Fruit fly (Drosophila melanogaster) whole organism, embryonic: ENCODE data around the gene trbl.

ENCODE experiments used
- Atf6 ChIP-seq: fragments of 200-800 bp; sonication (Bioruptor generic); IDR thresholded peaks from 2 replicates; pipeline ENCODE4 v1.3.6; 2022; ENCODE audit warnings: missing biosample characterization, missing genetic modification characterization
- C15 ChIP-seq: fragments of 200-800 bp; sonication (Bioruptor generic); IDR thresholded peaks from 3 replicates; pipeline ENCODE4 v1.3.6; 2022; ENCODE audit warnings: missing biosample characterization, missing genetic modification characterization
- CG10147 ChIP-seq: fragments of 200-800 bp; sonication (Bioruptor generic); optimal IDR thresholded peaks from 2 replicates; lab custom pipeline; 2019; ENCODE audit warnings: missing biosample characterization, mild to moderate bottlenecking, missing genetic modification characterization, moderate library complexity
- CG1024 ChIP-seq: fragments of 200-800 bp; sonication (Bioruptor generic); IDR thresholded peaks from 2 replicates; pipeline ENCODE4 v1.3.6; 2022; ENCODE audit warnings: missing biosample characterization, missing genetic modification characterization
- CG10543 ChIP-seq: fragments of 200-800 bp; sonication (Bioruptor generic); optimal IDR thresholded peaks from 3 replicates; lab custom pipeline; 2017; ENCODE audit warnings: missing biosample characterization, mild to moderate bottlenecking, missing genetic modification characterization, moderate library complexity
- CG10979 ChIP-seq: fragments of 200-800 bp; sonication (Bioruptor generic); optimal IDR thresholded peaks from 2 replicates; lab custom pipeline; 2018; ENCODE audit warnings: missing biosample characterization, mild to moderate bottlenecking, missing genetic modification characterization, moderate library complexity
- CG13287 ChIP-seq: fragments of 200-800 bp; sonication (Bioruptor generic); IDR thresholded peaks from 2 replicates; pipeline ENCODE4 v1.3.6; 2022; ENCODE audit warnings: missing biosample characterization, missing genetic modification characterization; ENCODE audit not compliant: partially characterized antibody
- CG14050 ChIP-seq: fragments of 200-800 bp; sonication (Bioruptor generic); IDR thresholded peaks from 3 replicates; pipeline ENCODE4 v1.3.6; 2022; ENCODE audit warnings: missing biosample characterization, missing genetic modification characterization
- CG14441 ChIP-seq: fragments of 200-800 bp; sonication (Bioruptor generic); IDR thresholded peaks from 2 replicates; pipeline ENCODE4 v1.3.6; 2022; ENCODE audit warnings: missing biosample characterization, missing genetic modification characterization
- CG14860 ChIP-seq: fragments of 200-800 bp; sonication (Bioruptor generic); IDR thresholded peaks from 3 replicates; pipeline ENCODE4 v1.3.6; 2022; ENCODE audit warnings: missing biosample characterization, missing genetic modification characterization; ENCODE audit not compliant: partially characterized antibody
- CG15696 ChIP-seq: fragments of 200-800 bp; sonication (Bioruptor generic); optimal IDR thresholded peaks from 2 replicates; lab custom pipeline; 2019; ENCODE audit warnings: missing biosample characterization, mild to moderate bottlenecking, missing genetic modification characterization, moderate library complexity
- CG17385 ChIP-seq: fragments of 200-800 bp; sonication (Bioruptor generic); optimal IDR thresholded peaks from 3 replicates; lab custom pipeline; 2018; ENCODE audit warnings: missing biosample characterization, mild to moderate bottlenecking, missing genetic modification characterization
- CG17802 ChIP-seq: fragments of 200-800 bp; sonication (Bioruptor generic); optimal IDR thresholded peaks from 2 replicates; lab custom pipeline; 2018; ENCODE audit warnings: missing biosample characterization, mild to moderate bottlenecking, missing genetic modification characterization, moderate library complexity
- CG30403 ChIP-seq: fragments of 200-800 bp; sonication (Bioruptor generic); optimal IDR thresholded peaks from 3 replicates; lab custom pipeline; 2016; ENCODE audit warnings: missing biosample characterization, missing genetic modification characterization
- CG30431 ChIP-seq: fragments of 200-800 bp; sonication (Bioruptor generic); optimal IDR thresholded peaks from 2 replicates; lab custom pipeline; 2017; ENCODE audit warnings: missing biosample characterization, missing genetic modification characterization
- CG31441 ChIP-seq: fragments of 200-800 bp; sonication (Bioruptor generic); IDR thresholded peaks from 2 replicates; pipeline ENCODE4 v1.3.6; 2022; ENCODE audit warnings: missing biosample characterization, missing genetic modification characterization
- CG4282 ChIP-seq: fragments of 200-800 bp; sonication (Bioruptor generic); optimal IDR thresholded peaks from 2 replicates; lab custom pipeline; 2016; ENCODE audit warnings: missing biosample characterization, missing genetic modification characterization
- CG4424 ChIP-seq: fragments of 200-800 bp; sonication (Bioruptor generic); optimal IDR thresholded peaks from 3 replicates; lab custom pipeline; 2016; ENCODE audit warnings: missing biosample characterization, missing genetic modification characterization
- CG6689 ChIP-seq: fragments of 200-800 bp; sonication (Bioruptor generic); IDR thresholded peaks from 2 replicates; pipeline ENCODE4 v1.3.6; 2022; ENCODE audit warnings: missing biosample characterization, missing genetic modification characterization
- CG8290 ChIP-seq, 3 experiments: fragments of 200-800 bp; sonication (Bioruptor generic); optimal IDR thresholded peaks; 2 replicates each; lab custom pipeline; 2016 to 2019; ENCODE audit warnings: missing biosample characterization in 3 of 3, missing genetic modification characterization in 3 of 3, mild to moderate bottlenecking in 2 of 3, moderate library complexity in 1 of 3
- CG9215 ChIP-seq: fragments of 200-800 bp; sonication (Bioruptor generic); IDR thresholded peaks from 2 replicates; pipeline ENCODE4 v1.3.6; 2022; ENCODE audit warnings: missing biosample characterization, missing genetic modification characterization
- Dip2 ChIP-seq: fragments of 200-800 bp; sonication (Bioruptor generic); IDR thresholded peaks from 2 replicates; pipeline ENCODE4 v1.3.6; 2022; ENCODE audit warnings: missing biosample characterization, missing genetic modification characterization
- MTF-1 ChIP-seq: fragments of 200-800 bp; sonication (Bioruptor generic); optimal IDR thresholded peaks from 2 replicates; lab custom pipeline; 2018; ENCODE audit warnings: missing biosample characterization, mild to moderate bottlenecking, missing genetic modification characterization, borderline replicate concordance
- Mes4 ChIP-seq: fragments of 200-800 bp; sonication (Bioruptor generic); optimal IDR thresholded peaks from 2 replicates; lab custom pipeline; 2016; ENCODE audit warnings: missing biosample characterization, missing genetic modification characterization
- NC2β ChIP-seq: fragments of 200-800 bp; sonication (Bioruptor generic); optimal IDR thresholded peaks from 2 replicates; lab custom pipeline; 2016; ENCODE audit warnings: missing biosample characterization, missing genetic modification characterization
- Sin3A ChIP-seq: fragments of >200 bp; optimal IDR thresholded peaks from 2 replicates; lab custom pipeline; 2018
- Sry-β ChIP-seq: fragments of 200-800 bp; sonication (Bioruptor generic); optimal IDR thresholded peaks from 2 replicates; lab custom pipeline; 2018; ENCODE audit warnings: missing biosample characterization, mild to moderate bottlenecking, missing genetic modification characterization, moderate library complexity
- Stat92E ChIP-seq, 3 experiments: fragments of >200 bp in 2 of 3; fragments of 200-800 bp in 1 of 3; sonication (Bioruptor generic) in 1 of 3; optimal IDR thresholded peaks; 2 replicates each; lab custom pipeline; 2017 to 2019; ENCODE audit warnings: missing biosample characterization in 3 of 3, missing genetic modification characterization in 3 of 3, mild to moderate bottlenecking in 1 of 3, moderate library complexity in 1 of 3
- amos ChIP-seq: fragments of 200-800 bp; sonication (Bioruptor generic); IDR thresholded peaks from 2 replicates; pipeline ENCODE4 v1.3.6; 2022; ENCODE audit warnings: missing biosample characterization, missing genetic modification characterization; ENCODE audit not compliant: partially characterized antibody
- bowl ChIP-seq: fragments of 200-800 bp; sonication (Bioruptor generic); IDR thresholded peaks from 2 replicates; pipeline ENCODE4 v1.3.6; 2022; ENCODE audit warnings: missing biosample characterization, missing genetic modification characterization
- chinmo ChIP-seq: fragments of 200-800 bp; sonication (Bioruptor generic); IDR thresholded peaks from 4 replicates; pipeline ENCODE4 v1.3.6; 2022; ENCODE audit warnings: missing biosample characterization, missing genetic modification characterization; ENCODE audit not compliant: partially characterized antibody
- crc ChIP-seq: fragments of 200-800 bp; sonication (Bioruptor generic); optimal IDR thresholded peaks from 2 replicates; lab custom pipeline; 2016; ENCODE audit warnings: missing biosample characterization, missing genetic modification characterization
- cwo ChIP-seq: fragments of 200-800 bp; sonication (Bioruptor generic); optimal IDR thresholded peaks from 3 replicates; lab custom pipeline; 2017; ENCODE audit warnings: missing biosample characterization, missing genetic modification characterization, mild to moderate bottlenecking, moderate library complexity, missing genetic modification reagents
- dysf ChIP-seq: fragments of 200-800 bp; sonication (Bioruptor generic); IDR thresholded peaks from 3 replicates; pipeline ENCODE4 v1.3.6; 2022; ENCODE audit warnings: missing biosample characterization, missing genetic modification characterization
- fd102C ChIP-seq: fragments of 200-800 bp; sonication (Bioruptor generic); optimal IDR thresholded peaks from 2 replicates; lab custom pipeline; 2018; ENCODE audit warnings: missing biosample characterization, mild to moderate bottlenecking, missing genetic modification characterization, moderate library complexity
- fd96Cb ChIP-seq: fragments of 200-800 bp; sonication (Bioruptor generic); optimal IDR thresholded peaks from 2 replicates; lab custom pipeline; 2018; ENCODE audit warnings: missing biosample characterization, mild to moderate bottlenecking, missing genetic modification characterization, moderate library complexity
- gro ChIP-seq: fragments of 200-800 bp; sonication (Bioruptor generic); optimal IDR thresholded peaks from 2 replicates; lab custom pipeline; 2016; ENCODE audit warnings: missing biosample characterization, missing genetic modification characterization
- hb ChIP-seq: fragments of 200-800 bp; sonication (Bioruptor generic); IDR thresholded peaks from 3 replicates; pipeline ENCODE4 v1.3.6; 2022; ENCODE audit warnings: missing biosample characterization, missing genetic modification characterization; ENCODE audit not compliant: partially characterized antibody
- hth ChIP-seq: fragments of >200 bp; optimal IDR thresholded peaks from 2 replicates; lab custom pipeline; 2017; ENCODE audit warnings: inconsistent platforms
- insv ChIP-seq, 2 experiments: fragments of 200-800 bp; sonication (Bioruptor generic); optimal IDR thresholded peaks; 3 replicates each; lab custom pipeline; 2016 to 2018; ENCODE audit warnings: missing biosample characterization in 2 of 2, missing genetic modification characterization in 2 of 2
- ranshi ChIP-seq: fragments of 200-800 bp; sonication (Bioruptor generic); IDR thresholded peaks from 2 replicates; pipeline ENCODE4 v1.3.6; 2022; ENCODE audit warnings: missing biosample characterization, missing genetic modification characterization
- schlank ChIP-seq: fragments of 200-800 bp; sonication (Bioruptor generic); optimal IDR thresholded peaks from 2 replicates; lab custom pipeline; 2018; ENCODE audit warnings: missing biosample characterization, mild to moderate bottlenecking, missing genetic modification characterization
- sens ChIP-seq: fragments of 200-800 bp; sonication (Bioruptor generic); peaks from one replicate; lab custom pipeline; 2016; ENCODE audit warnings: missing biosample characterization, missing genetic modification characterization
- sqz ChIP-seq: fragments of 200-800 bp; sonication (Bioruptor generic); optimal IDR thresholded peaks from 3 replicates; lab custom pipeline; 2018; ENCODE audit warnings: missing biosample characterization, mild to moderate bottlenecking, missing genetic modification characterization
- ssp ChIP-seq: fragments of 200-800 bp; sonication (Bioruptor generic); IDR thresholded peaks from 2 replicates; pipeline ENCODE4 v1.3.6; 2022; ENCODE audit warnings: missing biosample characterization, missing genetic modification characterization
- sug ChIP-seq: fragments of 200-800 bp; optimal IDR thresholded peaks from 2 replicates; lab custom pipeline; 2019; ENCODE audit warnings: missing biosample characterization, mild to moderate bottlenecking, missing genetic modification characterization, moderate library complexity
- twi ChIP-seq: fragments of 200-800 bp; optimal IDR thresholded peaks from 2 replicates; lab custom pipeline; 2019; ENCODE audit warnings: missing biosample characterization, mild to moderate bottlenecking, missing genetic modification characterization, moderate library complexity
- wdn ChIP-seq: fragments of 200-800 bp; sonication (Bioruptor generic); IDR thresholded peaks from 2 replicates; pipeline ENCODE4 v1.3.6; 2022; ENCODE audit warnings: missing biosample characterization, missing genetic modification characterization

The trbl gene

DNA sequence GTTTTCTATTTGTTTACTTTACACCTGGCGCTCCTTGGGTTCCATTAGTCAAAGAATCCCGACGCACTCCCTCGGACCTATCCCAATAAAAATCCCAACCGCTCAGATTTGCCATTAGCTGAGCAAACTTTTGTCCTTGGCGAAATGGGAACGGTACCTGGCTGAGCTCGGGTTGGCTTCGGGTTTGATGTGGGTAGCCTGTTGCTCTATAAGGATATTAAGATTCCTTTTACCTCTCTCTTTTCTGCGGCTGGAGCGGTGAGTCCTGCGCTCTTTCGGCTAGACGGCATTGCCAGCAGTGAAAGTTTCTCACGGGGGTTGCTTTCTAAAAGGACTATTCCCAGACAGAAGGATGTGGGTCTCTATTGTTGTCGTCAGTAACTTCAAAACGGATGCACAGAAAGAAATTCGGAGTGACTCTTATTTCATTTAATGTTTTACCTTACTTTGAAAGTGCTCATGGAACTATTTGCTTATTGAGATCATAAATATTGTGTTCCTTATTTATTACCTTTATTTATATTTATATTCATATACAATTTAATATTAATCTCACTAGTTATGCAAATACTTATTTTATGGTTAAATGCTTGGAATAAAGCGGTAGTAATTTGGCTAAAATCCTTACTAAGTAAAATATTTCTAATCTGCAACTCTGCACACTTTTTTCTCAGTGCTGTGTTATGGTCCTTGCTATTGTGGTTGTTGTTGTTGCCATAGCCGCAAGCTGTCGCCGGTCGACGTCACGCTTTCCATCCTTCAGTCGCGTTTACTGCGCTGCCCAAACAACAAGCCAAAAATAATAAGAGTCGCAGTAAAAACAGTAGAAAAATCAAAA is 40.4 kb upstream of the trbl start, which contains the start of gene CG5910 (continued):
- peak; percentile 89 for TF ChIP-seq CG30403 (GFP tag; lab: Kevin White, UChicago)
- peak; percentile 80 for TF ChIP-seq twi (tag; lab: Kevin White, UChicago)
- peak; percentile 35 for TF ChIP-seq CG17802 (tag; lab: Kevin White, UChicago)
- no peak for TF ChIP-seq fd102C
- TF ChIP-seq sug: peak; percentile 84
- TF ChIP-seq wdn (GFP tag; lab: Robert Waterston, UW): peak; percentile 72
- no peak for TF ChIP-seq bowl (GFP tag; lab: Robert Waterston, UW)
- TF ChIP-seq sens (GFP tag; lab: Kevin White, UChicago): peak; percentile 81
- TF ChIP-seq Dip2 (GFP tag; lab: Robert Waterston, UW): no peak
- TF ChIP-seq CG10147 (GFP tag; lab: Kevin White, UChicago): peak; percentile 96
- TF ChIP-seq CG17385 (GFP tag; lab: Kevin White, UChicago): peak; percentile 83
- TF ChIP-seq Mes4 (GFP tag; lab: Kevin White, UChicago): no peak
- no peak for TF ChIP-seq hb
- no peak for TF ChIP-seq gro
- peak; percentile 66 for TF ChIP-seq CG1024 (GFP tag; lab: Robert Waterston, UW)
- TF ChIP-seq insv (GFP tag; optimal IDR thresholded peaks at IDR 0.05; lab: Kevin White, UChicago): peak in 1 of 2 experiments; percentile 63
- TF ChIP-seq CG10979 (tag; lab: Kevin White, UChicago): peak; percentile 95
- peak; percentile 72 for TF ChIP-seq ssp
- peak; percentile 75 for TF ChIP-seq CG8290 (GFP tag; optimal IDR thresholded peaks at IDR 0.05; lab: Kevin White, UChicago)
- no peak for TF ChIP-seq CG8290 (tag; optimal IDR thresholded peaks at IDR 0.05; lab: Kevin White, UChicago)
- peak in 1 of 3 experiments; percentile 7 for TF ChIP-seq Stat92E (GFP tag; optimal IDR thresholded peaks at IDR 0.05; lab: Kevin White, UChicago)
- no peak for TF ChIP-seq Sry-β (GFP tag; lab: Kevin White, UChicago)
- TF ChIP-seq CG4282 (GFP tag; lab: Kevin White, UChicago): no peak
- TF ChIP-seq chinmo (GFP tag; lab: Robert Waterston, UW): no peak
- no peak for TF ChIP-seq CG14860 (GFP tag; lab: Robert Waterston, UW)
- TF ChIP-seq CG14441 (GFP tag; lab: Robert Waterston, UW): peak; percentile 72
- TF ChIP-seq CG14050 (GFP tag; lab: Robert Waterston, UW): peak; percentile 54; the same call in 1 of the 3 replicates
- TF ChIP-seq CG10543 (GFP tag; lab: Kevin White, UChicago): peak; percentile 86
- peak; percentile 89 for TF ChIP-seq dysf (GFP tag; lab: Robert Waterston, UW)
- TF ChIP-seq MTF-1 (GFP tag; lab: Kevin White, UChicago): peak; percentile 53
- peak; percentile 71; the same call in 1 of the 2 replicates for TF ChIP-seq ranshi (GFP tag; lab: Robert Waterston, UW)
- no peak for TF ChIP-seq NC2β (GFP tag; lab: Kevin White, UChicago)
- TF ChIP-seq CG13287: no peak
- 0 out of 3 replicates have a peak, but pooled peaks have one; percentile 55 for TF ChIP-seq C15 (GFP tag; lab: Robert Waterston, UW)
- TF ChIP-seq CG15696 (tag; lab: Kevin White, UChicago): peak; percentile 84
- TF ChIP-seq CG31441: peak; percentile 95
- peak; percentile 80 for TF ChIP-seq CG9215 (GFP tag; lab: Robert Waterston, UW)
- TF ChIP-seq fd96Cb (tag; lab: Kevin White, UChicago): peak; percentile 92
- TF ChIP-seq Sin3A (lab: Kevin White, UChicago): no peak
- TF ChIP-seq CG6689 (GFP tag; lab: Robert Waterston, UW): peak; percentile 88
- TF ChIP-seq crc (GFP tag; lab: Kevin White, UChicago): no peak
- TF ChIP-seq CG30431 (GFP tag; lab: Kevin White, UChicago): peak; percentile 69
- TF ChIP-seq CG4424: peak; percentile 88
- TF ChIP-seq schlank: peak; percentile 32
- peak; percentile 78 for TF ChIP-seq Atf6 (GFP tag; lab: Robert Waterston, UW)
- TF ChIP-seq cwo (GFP tag; lab: Kevin White, UChicago): peak; percentile 88
- no peak for TF ChIP-seq sqz
- TF ChIP-seq amos (GFP tag; lab: Robert Waterston, UW): no peak
- no peak for TF ChIP-seq hth (lab: Kevin White, UChicago)
